Worm (Caenorhabditis elegans) whole organism, L4/young adult: ENCODE results near the gene gpcp-2.

ENCODE experiments used
- W03F9.2 ChIP-seq: fragments of 150-350 bp; optimal IDR thresholded peaks from 2 replicates; lab custom pipeline; 2014; ENCODE audit warnings: missing biosample characterization, missing genetic modification characterization
- dao-5 ChIP-seq: sonication (generic microtip); optimal IDR thresholded peaks from 2 replicates; lab custom pipeline; 2016; ENCODE audit warnings: missing genotype, missing genetic modification characterization, moderate library complexity, missing compliant biosample characterization
- him-1 ChIP-seq: sonication (generic microtip); optimal IDR thresholded peaks from 2 replicates; lab custom pipeline; 2016; ENCODE audit warnings: missing genotype, missing genetic modification reagents, missing genetic modification characterization, missing compliant biosample characterization

DNA sequence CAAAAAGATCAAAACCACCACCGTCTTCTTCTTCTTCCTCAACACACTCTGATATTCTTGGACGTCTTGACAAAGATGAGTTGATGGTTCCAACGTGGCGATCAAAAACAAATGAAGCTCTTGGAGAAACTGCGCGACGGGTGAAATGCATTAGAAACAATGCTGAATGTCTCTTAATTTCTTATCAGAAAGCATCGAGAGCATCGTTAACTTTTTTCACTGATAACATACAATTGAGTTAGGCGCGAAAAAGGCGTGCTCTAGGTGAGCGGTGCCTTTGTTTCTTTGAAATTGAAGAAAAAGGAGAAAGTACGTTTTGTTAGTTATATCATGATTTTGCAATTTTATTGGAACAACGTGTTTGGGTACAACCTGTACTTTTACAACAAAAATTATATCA, at the start of gene gpcp-2:
- TF ChIP-seq dao-5 (tag; lab: Kevin White, UChicago): no peak
- TF ChIP-seq him-1 (tag; lab: Kevin White, UChicago): no peak
- TF ChIP-seq W03F9.2 (tag; lab: Kevin White, UChicago): no peak
